Fruit fly (Drosophila melanogaster): ENCODE results near the gene CG5326.
A peak's percentile ranks its signal among the peaks of the same experiment; 100 is the strongest.

CG5326 gene

DNA sequence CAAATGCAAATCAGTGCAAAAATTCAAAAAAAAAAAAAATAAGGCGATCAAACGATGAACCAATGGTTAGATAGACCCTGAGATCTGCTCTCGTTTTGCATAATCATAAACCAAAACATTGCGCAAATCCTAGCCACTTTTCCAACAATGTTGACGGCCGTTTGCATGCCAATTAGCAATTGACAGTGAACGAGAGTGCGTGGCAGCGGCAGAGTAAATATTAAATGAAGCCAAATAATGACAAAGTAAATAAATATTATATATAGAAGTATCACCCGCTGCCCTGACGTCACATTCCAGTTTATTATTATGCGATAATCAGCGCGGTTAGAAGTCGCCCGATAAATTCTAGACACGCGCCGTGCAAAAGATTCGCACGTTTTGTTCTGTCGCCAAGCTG, 3.8 kb downstream of the CG5326 start:
- TF ChIP-seq bab1 (GFP tag; optimal IDR thresholded peaks at IDR 0.05) (no peak), kay (GFP tag; ENCODE audit: borderline replicate concordance) (no peak), Hr96 (GFP tag; optimal IDR thresholded peaks at IDR 0.05) (no peak), toe (GFP tag; optimal IDR thresholded peaks at IDR 0.05) (no peak), Clk (GFP tag; optimal IDR thresholded peaks at IDR 0.05) (no peak), Mnt (GFP tag; optimal IDR thresholded peaks at IDR 0.05) (no peak), cnc (optimal IDR thresholded peaks at IDR 0.05) (no peak), CG11617 (GFP tag; optimal IDR thresholded peaks at IDR 0.05) (no peak), CG1620 (GFP tag; optimal IDR thresholded peaks at IDR 0.05) (no peak), pad (GFP tag; optimal IDR thresholded peaks at IDR 0.05) (no peak), tj (GFP tag; optimal IDR thresholded peaks at IDR 0.05) (no peak), CG14711 (tag; optimal IDR thresholded peaks at IDR 0.05) (no peak), CG7101 (tag; optimal IDR thresholded peaks at IDR 0.05) (no peak), CG12768 (GFP tag; optimal IDR thresholded peaks at IDR 0.05) (no peak), CG7045 (GFP tag; optimal IDR thresholded peaks at IDR 0.05) (no peak)

DNA sequence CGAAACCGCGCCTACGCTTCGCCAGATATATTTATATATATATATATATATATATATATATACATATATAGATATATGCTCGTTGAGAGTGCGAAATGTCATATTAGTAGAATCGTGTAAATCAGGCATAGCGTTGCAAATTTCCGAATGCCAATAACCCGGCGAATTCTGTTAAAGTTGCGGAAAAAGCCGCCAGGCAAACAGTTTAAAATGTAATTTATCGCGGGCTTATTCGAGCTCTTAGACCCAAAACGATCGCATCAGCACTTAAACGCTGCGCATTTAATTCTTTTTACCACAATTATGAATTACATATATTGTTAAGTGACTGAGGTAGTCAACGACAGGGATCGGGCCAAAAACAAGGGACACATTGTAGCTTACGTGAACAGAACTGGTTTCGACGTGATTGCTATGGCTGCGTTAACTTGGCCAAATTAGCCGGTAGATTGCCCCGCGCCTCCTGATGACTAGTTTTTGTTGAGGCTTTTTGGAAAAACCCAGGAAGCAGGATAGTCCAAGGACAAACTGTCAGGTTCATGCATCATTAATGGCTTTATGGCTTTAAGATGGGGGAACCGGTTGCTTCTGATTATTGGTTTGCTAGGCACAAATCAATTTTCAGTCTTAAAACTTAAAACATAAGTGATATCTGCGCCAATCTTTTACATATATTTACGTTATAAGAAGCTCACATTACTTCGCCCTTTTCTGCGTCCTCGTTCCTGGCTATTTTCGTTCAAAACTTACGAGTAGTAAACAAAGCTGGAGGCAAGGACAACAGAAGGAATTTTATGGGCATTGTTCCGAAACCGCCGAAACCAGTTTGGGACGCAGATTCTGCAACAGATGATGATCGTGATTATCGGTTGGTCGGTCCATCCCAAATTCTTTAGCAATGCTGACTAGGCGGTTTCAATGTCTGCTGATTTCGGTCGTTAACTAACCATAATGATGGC, 5.5 kb downstream of the CG5326 start:
- TF ChIP-seq Hr96 (GFP tag; optimal IDR thresholded peaks at IDR 0.05) = no peak
- TF ChIP-seq CG14711 (tag; optimal IDR thresholded peaks at IDR 0.05) = no peak
- TF ChIP-seq tj (GFP tag; optimal IDR thresholded peaks at IDR 0.05) = peak; percentile 97

DNA sequence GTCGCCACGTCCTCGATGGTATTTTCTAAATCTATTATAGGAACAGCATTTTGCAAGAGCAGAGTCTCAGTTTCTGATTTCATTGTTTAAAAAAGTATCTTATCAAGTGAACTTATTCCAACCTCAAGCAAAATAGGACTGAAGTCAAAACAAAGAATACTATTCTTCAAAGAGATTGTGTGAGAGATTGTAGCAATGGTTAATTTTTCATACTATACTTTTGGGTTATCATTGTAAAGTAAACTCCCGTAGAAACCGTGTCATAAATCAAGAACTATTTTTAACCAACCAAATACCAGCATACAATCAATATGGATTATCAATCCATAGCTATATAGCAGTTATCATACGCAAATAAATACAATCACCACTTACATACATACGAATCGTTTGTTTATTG, 7.9 kb downstream of the CG5326 start, which contains the start of gene CG33093:
Gene CG33093, minus strand, starts transcription at position 122 of the 400 bp plus-strand sequence.
- TF ChIP-seq cic (GFP tag; optimal IDR thresholded peaks at IDR 0.05) (no peak), CG7101 (tag; optimal IDR thresholded peaks at IDR 0.05) (no peak), cnc (optimal IDR thresholded peaks at IDR 0.05) (no peak), ovo (GFP tag; optimal IDR thresholded peaks at IDR 0.05) (no peak), CG1620 (GFP tag; optimal IDR thresholded peaks at IDR 0.05) (no peak), toe (GFP tag; optimal IDR thresholded peaks at IDR 0.05) (no peak), CG33017 (tag; optimal IDR thresholded peaks at IDR 0.05) (no peak), CG5204 (GFP tag; optimal IDR thresholded peaks at IDR 0.05) (no peak), CG12768 (GFP tag; optimal IDR thresholded peaks at IDR 0.05) (no peak), Mnt (GFP tag; optimal IDR thresholded peaks at IDR 0.05) (no peak), tj (GFP tag; optimal IDR thresholded peaks at IDR 0.05) (no peak), kay (GFP tag; ENCODE audit: borderline replicate concordance) (no peak), CG7045 (GFP tag; optimal IDR thresholded peaks at IDR 0.05) (no peak), pad (GFP tag; optimal IDR thresholded peaks at IDR 0.05) (no peak), CG11617 (GFP tag; optimal IDR thresholded peaks at IDR 0.05) (no peak), bab1 (GFP tag; optimal IDR thresholded peaks at IDR 0.05) (no peak), Hr96 (GFP tag; optimal IDR thresholded peaks at IDR 0.05) (no peak), Crg-1 (GFP tag; optimal IDR thresholded peaks at IDR 0.05) (no peak), Clk (GFP tag; optimal IDR thresholded peaks at IDR 0.05) (no peak)

DNA sequence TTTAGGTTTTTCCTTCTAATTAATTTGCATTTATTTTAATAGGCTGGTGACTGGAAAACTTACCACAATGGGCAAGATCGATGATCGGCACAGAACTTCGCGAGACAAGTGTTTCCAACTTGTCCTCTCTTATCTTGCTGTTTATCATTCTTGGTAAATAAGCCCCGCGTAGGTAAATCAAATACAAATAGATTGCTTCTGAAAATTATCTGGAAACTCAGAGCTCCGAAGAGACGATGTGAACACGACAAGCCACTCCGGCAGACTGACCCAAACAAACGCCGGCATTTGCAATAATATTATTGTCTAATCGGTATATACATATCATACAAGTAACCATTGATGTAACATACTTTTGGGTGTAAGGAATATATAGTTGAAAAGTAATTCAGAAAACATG, 9.4 kb downstream of the CG5326 start, which contains the start of gene CG33099:
Gene CG33099, minus strand, starts transcription at position 268 of the 400 bp plus-strand sequence.
- no peak for TF ChIP-seq ovo (GFP tag; optimal IDR thresholded peaks at IDR 0.05)
- TF ChIP-seq cnc (optimal IDR thresholded peaks at IDR 0.05) = no peak
- TF ChIP-seq kay (GFP tag; ENCODE audit: borderline replicate concordance) = peak; percentile 66
- peak; percentile 76 for TF ChIP-seq CG7045 (GFP tag; optimal IDR thresholded peaks at IDR 0.05)
- TF ChIP-seq toe (GFP tag; optimal IDR thresholded peaks at IDR 0.05) = peak; percentile 51
- TF ChIP-seq Clk (GFP tag; optimal IDR thresholded peaks at IDR 0.05) = peak; percentile 48
- TF ChIP-seq CG11617 (GFP tag; optimal IDR thresholded peaks at IDR 0.05) = peak; percentile 73
- peak; percentile 57 for TF ChIP-seq CG14711 (tag; optimal IDR thresholded peaks at IDR 0.05)
- peak; percentile 47 for TF ChIP-seq pad (GFP tag; optimal IDR thresholded peaks at IDR 0.05)
- peak; percentile 67 for TF ChIP-seq CG33017 (tag; optimal IDR thresholded peaks at IDR 0.05)
- TF ChIP-seq bab1 (GFP tag; optimal IDR thresholded peaks at IDR 0.05) = peak; percentile 21
- peak; percentile 49 for TF ChIP-seq CG1620 (GFP tag; optimal IDR thresholded peaks at IDR 0.05)
- peak; percentile 83 for TF ChIP-seq Crg-1 (GFP tag; optimal IDR thresholded peaks at IDR 0.05)
- peak; percentile 73 for TF ChIP-seq CG12768 (GFP tag; optimal IDR thresholded peaks at IDR 0.05)
- peak; percentile 70 for TF ChIP-seq Mnt (GFP tag; optimal IDR thresholded peaks at IDR 0.05)
- peak; percentile 79 for TF ChIP-seq CG7101 (tag; optimal IDR thresholded peaks at IDR 0.05)
- peak; percentile 28 for TF ChIP-seq Hr96 (GFP tag; optimal IDR thresholded peaks at IDR 0.05)
- TF ChIP-seq cic (GFP tag; optimal IDR thresholded peaks at IDR 0.05) = peak; percentile 85
- peak; percentile 42 for TF ChIP-seq tj (GFP tag; optimal IDR thresholded peaks at IDR 0.05)
- TF ChIP-seq CG5204 (GFP tag; optimal IDR thresholded peaks at IDR 0.05) = peak; percentile 46

DNA sequence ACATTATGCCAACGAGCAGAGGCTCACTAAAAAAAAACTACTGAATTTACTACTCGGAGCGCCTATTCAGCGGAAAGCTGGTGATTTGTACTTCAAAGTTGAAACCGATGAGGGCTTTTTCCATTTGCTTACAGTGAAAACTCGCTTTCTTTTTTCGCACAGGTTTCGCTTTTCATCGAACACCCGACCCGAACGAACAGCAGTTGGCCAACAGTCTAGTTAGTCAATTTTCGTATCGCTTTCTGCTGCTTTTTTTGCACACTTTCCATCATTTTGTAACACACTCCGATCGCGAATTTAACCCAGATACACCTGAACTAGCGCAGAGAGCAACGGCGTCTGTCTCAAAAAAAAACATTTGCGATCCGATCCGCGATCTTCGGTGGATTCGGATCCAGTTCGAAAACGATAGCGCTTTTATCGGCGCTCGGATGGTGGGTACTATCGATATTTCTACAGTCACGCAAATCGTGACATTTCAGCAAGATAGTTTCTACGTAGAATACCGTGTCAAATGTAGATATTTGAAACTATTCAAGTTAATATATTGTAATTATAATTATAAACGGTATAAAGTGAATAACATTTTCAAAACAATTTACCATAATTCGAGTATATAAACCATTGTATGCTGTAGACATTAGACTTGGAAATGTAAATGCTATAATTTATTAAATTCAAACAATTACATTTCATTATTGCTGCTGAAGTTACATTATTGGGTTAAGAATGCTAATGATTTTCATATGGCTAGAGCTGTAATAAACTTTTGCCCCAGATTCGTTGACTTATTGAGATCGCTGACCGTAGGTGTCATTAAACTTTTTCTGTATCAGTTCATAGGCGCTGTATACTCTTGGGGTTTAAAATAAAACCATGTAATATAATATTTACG, 11.2 kb downstream of the CG5326 start, which contains the start of gene CG5346:
Gene CG5346, minus strand, starts transcription at position 400 of the 895 bp plus-strand sequence.
- peak; percentile 88 for TF ChIP-seq tj (GFP tag; optimal IDR thresholded peaks at IDR 0.05)
- peak; percentile 33 for TF ChIP-seq bab1 (GFP tag; optimal IDR thresholded peaks at IDR 0.05)
- no peak for TF ChIP-seq Crg-1 (GFP tag; optimal IDR thresholded peaks at IDR 0.05)
- peak; percentile 63 for TF ChIP-seq kay (GFP tag; ENCODE audit: borderline replicate concordance)
- no peak for TF ChIP-seq CG1620 (GFP tag; optimal IDR thresholded peaks at IDR 0.05)
